Fruit fly (Drosophila melanogaster) whole organism, pupa: ENCODE data around the gene CG43082.

Source experiments
- CG10348 ChIP-seq: fragments of 200-800 bp; sonication (Bioruptor generic); IDR thresholded peaks from 2 replicates; pipeline ENCODE4 v1.3.6; 2022; ENCODE audit warnings: missing biosample characterization, missing genetic modification characterization
- CG12605 ChIP-seq: fragments of 200-800 bp; sonication (Bioruptor generic); IDR thresholded peaks from 2 replicates; pipeline ENCODE4 v1.3.6; 2022; ENCODE audit warnings: missing biosample characterization, missing genetic modification characterization
- CG13204 ChIP-seq: fragments of 200-800 bp; sonication (Bioruptor generic); optimal IDR thresholded peaks from 2 replicates; lab custom pipeline; 2018; ENCODE audit warnings: missing biosample characterization, mild to moderate bottlenecking, missing genetic modification characterization, moderate library complexity
- CG14655 ChIP-seq: fragments of 200-800 bp; sonication (Bioruptor generic); optimal IDR thresholded peaks from 3 replicates; lab custom pipeline; 2017; ENCODE audit warnings: mild to moderate bottlenecking, missing biosample characterization, missing genetic modification reagents, missing genetic modification characterization
- CG15710 ChIP-seq: fragments of 200-800 bp; sonication (Bioruptor generic); optimal IDR thresholded peaks from 2 replicates; lab custom pipeline; 2018; ENCODE audit warnings: missing biosample characterization, mild to moderate bottlenecking, missing genetic modification characterization, moderate library complexity
- CG17806 ChIP-seq: fragments of 200-800 bp; sonication (Bioruptor generic); optimal IDR thresholded peaks from 2 replicates; lab custom pipeline; 2018; ENCODE audit warnings: missing biosample characterization, mild to moderate bottlenecking, missing genetic modification characterization, moderate library complexity
- CG32121 ChIP-seq: fragments of 200-800 bp; sonication (Bioruptor generic); IDR thresholded peaks from 2 replicates; pipeline ENCODE4 v1.3.6; 2022; ENCODE audit warnings: missing biosample characterization, missing genetic modification characterization
- CG34367 ChIP-seq: fragments of 200-800 bp; sonication (Bioruptor generic); optimal IDR thresholded peaks from 2 replicates; lab custom pipeline; 2018; ENCODE audit warnings: missing biosample characterization, mild to moderate bottlenecking, missing genetic modification characterization
- CG4496 ChIP-seq: fragments of 200-800 bp; sonication (Bioruptor generic); IDR thresholded peaks from 3 replicates; pipeline ENCODE4 v1.3.6; 2022; ENCODE audit warnings: missing biosample characterization, missing genetic modification characterization
- CG8159 ChIP-seq: fragments of 200-800 bp; sonication (Bioruptor generic); optimal IDR thresholded peaks from 3 replicates; lab custom pipeline; 2018; ENCODE audit warnings: missing biosample characterization, mild to moderate bottlenecking, missing genetic modification characterization, moderate library complexity
- CG8301 ChIP-seq: fragments of 200-800 bp; sonication (Bioruptor generic); optimal IDR thresholded peaks from 2 replicates; lab custom pipeline; 2018; ENCODE audit warnings: missing biosample characterization, mild to moderate bottlenecking, missing genetic modification characterization
- CG9948 ChIP-seq: fragments of 200-800 bp; sonication (Bioruptor generic); optimal IDR thresholded peaks from 2 replicates; lab custom pipeline; 2018; ENCODE audit warnings: missing biosample characterization, mild to moderate bottlenecking, missing genetic modification characterization, moderate library complexity
- D1 ChIP-seq: fragments of 200-800 bp; sonication (Bioruptor generic); optimal IDR thresholded peaks from 2 replicates; lab custom pipeline; 2018; ENCODE audit warnings: missing biosample characterization, mild to moderate bottlenecking, missing genetic modification characterization, moderate library complexity
- EcR ChIP-seq: fragments of 200-800 bp; sonication (Bioruptor generic); optimal IDR thresholded peaks from 3 replicates; lab custom pipeline; 2019; ENCODE audit warnings: missing biosample characterization, missing genetic modification characterization, mild to moderate bottlenecking, moderate library complexity, missing genetic modification reagents
- Ets98B ChIP-seq: fragments of 200-800 bp; sonication (Bioruptor generic); IDR thresholded peaks from 2 replicates; pipeline ENCODE4 v1.3.6; 2022; ENCODE audit warnings: missing biosample characterization, missing genetic modification characterization
- Pif1A ChIP-seq: fragments of 200-800 bp; sonication (Bioruptor generic); optimal IDR thresholded peaks from 3 replicates; lab custom pipeline; 2016; ENCODE audit warnings: missing biosample characterization, missing genetic modification characterization
- Pif1B ChIP-seq: fragments of 200-800 bp; sonication (Bioruptor generic); optimal IDR thresholded peaks from 3 replicates; lab custom pipeline; 2016; ENCODE audit warnings: missing biosample characterization, missing genetic modification characterization
- Snoo ChIP-seq: fragments of 200-800 bp; sonication (Bioruptor generic); optimal IDR thresholded peaks from 3 replicates; lab custom pipeline; 2017; ENCODE audit warnings: missing biosample characterization, mild to moderate bottlenecking, missing genetic modification characterization, inconsistent platforms
- fd96Ca ChIP-seq: fragments of 200-800 bp; sonication (Bioruptor generic); IDR thresholded peaks from 3 replicates; pipeline ENCODE4 v1.3.6; 2022; ENCODE audit warnings: missing biosample characterization, missing genetic modification characterization
- gl ChIP-seq: fragments of 200-800 bp; sonication (Bioruptor generic); optimal IDR thresholded peaks from 2 replicates; lab custom pipeline; 2018; ENCODE audit warnings: missing biosample characterization, mild to moderate bottlenecking, missing genetic modification characterization
- rn ChIP-seq: fragments of 200-800 bp; sonication (Bioruptor generic); IDR thresholded peaks from 2 replicates; pipeline ENCODE4 v1.3.6; 2022; ENCODE audit warnings: missing biosample characterization, missing genetic modification characterization

The CG43082 gene

dm6 chr3L:15661567-15661966 is at the start of gene CG43082:
Gene CG43082 (plus strand): TSS chr3L:15661867.
- TF ChIP-seq rn, result no peak
- TF ChIP-seq D1, result no peak
- TF ChIP-seq CG14655 (GFP tag; lab: Kevin White, UChicago), result no peak
- no peak for TF ChIP-seq CG9948 (tag; lab: Kevin White, UChicago)
- no peak for TF ChIP-seq CG15710
- TF ChIP-seq Pif1A, result no peak
- no peak for TF ChIP-seq fd96Ca (GFP tag; lab: Robert Waterston, UW)
- TF ChIP-seq CG13204 (GFP tag; lab: Kevin White, UChicago), result no peak
- no peak for TF ChIP-seq CG8159
- TF ChIP-seq CG12605, result no peak
- TF ChIP-seq Pif1B (GFP tag; lab: Kevin White, UChicago), result no peak
- no peak for TF ChIP-seq Ets98B (GFP tag; lab: Robert Waterston, UW)
- TF ChIP-seq CG10348 (GFP tag; lab: Robert Waterston, UW), result no peak
- TF ChIP-seq EcR (GFP tag; lab: Kevin White, UChicago), result no peak
- no peak for TF ChIP-seq CG34367

dm6 chr3L:15612728-15613127 is 48.9 kb upstream of the CG43082 start, which contains the start of gene CG13449:
Gene CG13449 (minus strand): TSS chr3L:15612828.
- TF ChIP-seq Pif1A, result no peak
- no peak for TF ChIP-seq CG17806
- no peak for TF ChIP-seq rn
- no peak for TF ChIP-seq CG10348 (GFP tag; lab: Robert Waterston, UW)
- no peak for TF ChIP-seq gl (tag; lab: Kevin White, UChicago)
- TF ChIP-seq CG13204 (GFP tag; lab: Kevin White, UChicago), result no peak
- no peak for TF ChIP-seq EcR (GFP tag; lab: Kevin White, UChicago)
- no peak for TF ChIP-seq CG12605
- TF ChIP-seq D1, result no peak
- no peak for TF ChIP-seq Ets98B (GFP tag; lab: Robert Waterston, UW)
- TF ChIP-seq CG34367, result no peak
- no peak for TF ChIP-seq CG8301 (tag; lab: Kevin White, UChicago)
- TF ChIP-seq CG4496 (GFP tag; lab: Robert Waterston, UW), result no peak
- TF ChIP-seq Snoo (tag; lab: Kevin White, UChicago), result no peak
- TF ChIP-seq fd96Ca (GFP tag; lab: Robert Waterston, UW), result no peak
- no peak for TF ChIP-seq Pif1B (GFP tag; lab: Kevin White, UChicago)
- TF ChIP-seq CG8159, result no peak
- TF ChIP-seq CG15710, result no peak
- no peak for TF ChIP-seq CG32121 (GFP tag; lab: Robert Waterston, UW)

- TF ChIP-seq Pif1A (no peak), CG10348 (GFP tag; lab: Robert Waterston, UW) (no peak)
These were observed 45.2 kb upstream of the CG43082 start for dm6 chr3L:15616490-15616889.

dm6 chr3L:15616900-15617299 is 44.8 kb upstream of the CG43082 start:
- no peak for TF ChIP-seq CG4496 (GFP tag; lab: Robert Waterston, UW)
- TF ChIP-seq CG32121 (GFP tag; lab: Robert Waterston, UW), result no peak
- TF ChIP-seq CG12605, result no peak
- no peak for TF ChIP-seq CG8159
- no peak for TF ChIP-seq fd96Ca (GFP tag; lab: Robert Waterston, UW)
- no peak for TF ChIP-seq rn
- TF ChIP-seq Pif1B (GFP tag; lab: Kevin White, UChicago), result no peak
- TF ChIP-seq D1, result no peak
- no peak for TF ChIP-seq CG13204 (GFP tag; lab: Kevin White, UChicago)
- no peak for TF ChIP-seq Ets98B (GFP tag; lab: Robert Waterston, UW)
- no peak for TF ChIP-seq EcR (GFP tag; lab: Kevin White, UChicago)
- no peak for TF ChIP-seq gl (tag; lab: Kevin White, UChicago)
- TF ChIP-seq CG15710, result no peak
- no peak for TF ChIP-seq Pif1A
- TF ChIP-seq CG9948 (tag; lab: Kevin White, UChicago), result no peak
- TF ChIP-seq CG14655 (GFP tag; lab: Kevin White, UChicago), result no peak
- no peak for TF ChIP-seq CG10348 (GFP tag; lab: Robert Waterston, UW)
- no peak for TF ChIP-seq Snoo (tag; lab: Kevin White, UChicago)
- TF ChIP-seq CG34367, result no peak
- TF ChIP-seq CG8301 (tag; lab: Kevin White, UChicago), result no peak

- peak; percentile 9 for TF ChIP-seq D1
- peak; percentile 27 for TF ChIP-seq CG17806
- no peak for TF ChIP-seq CG14655 (GFP tag; lab: Kevin White, UChicago)
- peak; percentile 76 for TF ChIP-seq Ets98B (GFP tag; lab: Robert Waterston, UW)
- TF ChIP-seq CG15710, result peak; percentile 46
- TF ChIP-seq Pif1B (GFP tag; lab: Kevin White, UChicago), result peak; percentile 63
- no peak for TF ChIP-seq CG12605
- peak; percentile 2 for TF ChIP-seq gl (tag; lab: Kevin White, UChicago)
- peak; percentile 73 for TF ChIP-seq CG32121 (GFP tag; lab: Robert Waterston, UW)
- peak; percentile 81 for TF ChIP-seq fd96Ca (GFP tag; lab: Robert Waterston, UW)
- no peak for TF ChIP-seq CG8301 (tag; lab: Kevin White, UChicago)
- no peak for TF ChIP-seq rn
- no peak for TF ChIP-seq CG10348 (GFP tag; lab: Robert Waterston, UW)
- no peak for TF ChIP-seq Pif1A
- TF ChIP-seq Snoo (tag; lab: Kevin White, UChicago), result peak; percentile 73
- TF ChIP-seq CG34367, result peak; percentile 44
- TF ChIP-seq CG13204 (GFP tag; lab: Kevin White, UChicago), result peak; percentile 38
- peak; percentile 64 for TF ChIP-seq EcR (GFP tag; lab: Kevin White, UChicago)
- peak; percentile 52 for TF ChIP-seq CG8159
- TF ChIP-seq CG4496 (GFP tag; lab: Robert Waterston, UW), result peak; percentile 82
These were observed 41.9 kb upstream of the CG43082 start, which contains the start of gene Phs for dm6 chr3L:15619626-15620247. Gene Phs (plus strand): TSS chr3L:15619901.

dm6 chr3L:15624097-15624496 is 37.6 kb upstream of the CG43082 start:
- TF ChIP-seq CG4496 (GFP tag; lab: Robert Waterston, UW) (peak; percentile 11; the same call in 1 of the 3 replicates), CG10348 (GFP tag; lab: Robert Waterston, UW) (no peak)
- TF ChIP-seq, all 21 proteins: peak for 1
